Fruit fly (Drosophila melanogaster) whole organism, embryonic: ENCODE measurements around the gene Tbc1d22.

Source experiments
- B-H2 ChIP-seq: fragments of 200-800 bp; sonication (Bioruptor generic); optimal IDR thresholded peaks from 2 replicates; lab custom pipeline; 2018; ENCODE audit warnings: missing biosample characterization, mild to moderate bottlenecking, missing genetic modification characterization
- BEAF-32 ChIP-seq: fragments of 200-800 bp; sonication (Bioruptor generic); optimal IDR thresholded peaks from 3 replicates; lab custom pipeline; 2017; ENCODE audit warnings: missing biosample characterization, missing genetic modification characterization, mild to moderate bottlenecking, moderate library complexity, missing genetic modification reagents
- CG10209 ChIP-seq: fragments of 200-800 bp; sonication (Bioruptor generic); optimal IDR thresholded peaks from 3 replicates; lab custom pipeline; 2017; ENCODE audit warnings: missing biosample characterization, mild to moderate bottlenecking, missing genetic modification characterization, missing genetic modification reagents
- CG10321 ChIP-seq: fragments of 200-800 bp; sonication (Bioruptor generic); IDR thresholded peaks from 2 replicates; pipeline ENCODE4 v1.3.6; 2022; ENCODE audit warnings: missing biosample characterization, missing genetic modification characterization
- CG10979 ChIP-seq: fragments of 200-800 bp; sonication (Bioruptor generic); optimal IDR thresholded peaks from 2 replicates; lab custom pipeline; 2018; ENCODE audit warnings: missing biosample characterization, mild to moderate bottlenecking, missing genetic modification characterization, moderate library complexity
- CG12659 ChIP-seq: fragments of 200-800 bp; sonication (Bioruptor generic); optimal IDR thresholded peaks from 3 replicates; lab custom pipeline; 2017; ENCODE audit warnings: mild to moderate bottlenecking, missing biosample characterization, missing genetic modification reagents, missing genetic modification characterization
- CG13894 ChIP-seq: fragments of 200-800 bp; sonication (Bioruptor generic); optimal IDR thresholded peaks from 3 replicates; lab custom pipeline; 2018; ENCODE audit warnings: missing biosample characterization, mild to moderate bottlenecking, missing genetic modification characterization, moderate library complexity
- CG15601 ChIP-seq: fragments of 200-800 bp; sonication (Bioruptor generic); optimal IDR thresholded peaks from 3 replicates; lab custom pipeline; 2019; ENCODE audit warnings: missing biosample characterization, mild to moderate bottlenecking, missing genetic modification characterization, moderate library complexity
- CG17612 ChIP-seq: fragments of 200-800 bp; sonication (Bioruptor generic); IDR thresholded peaks from 2 replicates; pipeline ENCODE4 v1.3.6; 2022; ENCODE audit warnings: missing biosample characterization, missing genetic modification characterization
- CG17802 ChIP-seq: fragments of 200-800 bp; sonication (Bioruptor generic); optimal IDR thresholded peaks from 2 replicates; lab custom pipeline; 2018; ENCODE audit warnings: missing biosample characterization, mild to moderate bottlenecking, missing genetic modification characterization, moderate library complexity
- CG30020 ChIP-seq: fragments of 200-800 bp; optimal IDR thresholded peaks from 2 replicates; lab custom pipeline; 2019; ENCODE audit warnings: missing biosample characterization, mild to moderate bottlenecking, missing genetic modification characterization, moderate library complexity
- CG32767 ChIP-seq: fragments of 200-800 bp; sonication (Bioruptor generic); IDR thresholded peaks from 2 replicates; pipeline ENCODE4 v1.3.6; 2022; ENCODE audit warnings: missing biosample characterization, missing genetic modification characterization
- CG34376 ChIP-seq: fragments of 200-800 bp; sonication (Bioruptor generic); optimal IDR thresholded peaks from 2 replicates; lab custom pipeline; 2018; ENCODE audit warnings: missing biosample characterization, mild to moderate bottlenecking, missing genetic modification characterization
- CG5180 ChIP-seq: fragments of 200-800 bp; sonication (Bioruptor generic); optimal IDR thresholded peaks from 3 replicates; lab custom pipeline; 2017; ENCODE audit warnings: missing biosample characterization, missing genetic modification characterization, mild to moderate bottlenecking, moderate library complexity, missing genetic modification reagents
- CG6175 ChIP-seq: fragments of 200-800 bp; sonication (Bioruptor generic); IDR thresholded peaks from 3 replicates; pipeline ENCODE4 v1.3.6; 2022; ENCODE audit warnings: missing biosample characterization, missing genetic modification characterization
- CG7372 ChIP-seq: fragments of 200-800 bp; sonication (Bioruptor generic); IDR thresholded peaks from 2 replicates; pipeline ENCODE4 v1.3.6; 2022; ENCODE audit warnings: missing biosample characterization, missing genetic modification characterization
- CG7786 ChIP-seq: fragments of 200-800 bp; sonication (Bioruptor generic); optimal IDR thresholded peaks from 2 replicates; lab custom pipeline; 2016; ENCODE audit warnings: missing biosample characterization, missing genetic modification characterization
- Dp ChIP-seq: fragments of 200-800 bp; sonication (Bioruptor generic); optimal IDR thresholded peaks from 2 replicates; lab custom pipeline; 2018; ENCODE audit warnings: missing biosample characterization, mild to moderate bottlenecking, missing genetic modification characterization, moderate library complexity
- Fer1 ChIP-seq: fragments of 200-800 bp; sonication (Bioruptor generic); optimal IDR thresholded peaks from 2 replicates; lab custom pipeline; 2017; ENCODE audit warnings: missing biosample characterization, mild to moderate bottlenecking, missing genetic modification characterization
- GATAe ChIP-seq: fragments of 200-800 bp; sonication (Bioruptor generic); conservative IDR thresholded peaks from 2 replicates; pipeline ENCODE4 v1.3.6; 2022; ENCODE audit warnings: missing biosample characterization, missing genetic modification characterization
- HHEX ChIP-seq: fragments of 200-800 bp; sonication (Bioruptor generic); optimal IDR thresholded peaks from 3 replicates; lab custom pipeline; 2017; ENCODE audit warnings: missing biosample characterization, mild to moderate bottlenecking, missing genetic modification characterization, missing genetic modification reagents
- HmgZ ChIP-seq: fragments of 200-800 bp; sonication (Bioruptor generic); optimal IDR thresholded peaks from 2 replicates; lab custom pipeline; 2018; ENCODE audit warnings: missing biosample characterization, mild to moderate bottlenecking, missing genetic modification characterization
- Jarid2 ChIP-seq: fragments of 200-800 bp; sonication (Bioruptor generic); optimal IDR thresholded peaks from 3 replicates; lab custom pipeline; 2017; ENCODE audit warnings: mild to moderate bottlenecking, missing biosample characterization, missing genetic modification reagents, missing genetic modification characterization
- Nf-YC ChIP-seq: fragments of 200-800 bp; optimal IDR thresholded peaks from 3 replicates; lab custom pipeline; 2019; ENCODE audit warnings: missing biosample characterization, mild to moderate bottlenecking, missing genetic modification characterization, moderate library complexity
- caup ChIP-seq: fragments of 200-800 bp; sonication (Bioruptor generic); optimal IDR thresholded peaks from 3 replicates; lab custom pipeline; 2017; ENCODE audit warnings: missing biosample characterization, mild to moderate bottlenecking, missing genetic modification characterization, moderate library complexity; ENCODE audit not compliant: severe bottlenecking
- chinmo ChIP-seq: fragments of 200-800 bp; sonication (Bioruptor generic); IDR thresholded peaks from 4 replicates; pipeline ENCODE4 v1.3.6; 2022; ENCODE audit warnings: missing biosample characterization, missing genetic modification characterization; ENCODE audit not compliant: partially characterized antibody
- chm ChIP-seq: fragments of 200-800 bp; sonication (Bioruptor generic); IDR thresholded peaks from 2 replicates; pipeline ENCODE4 v1.3.6; 2022; ENCODE audit warnings: missing biosample characterization, missing genetic modification characterization
- chn ChIP-seq: fragments of 200-800 bp; sonication (Bioruptor generic); optimal IDR thresholded peaks from 2 replicates; lab custom pipeline; 2016; ENCODE audit warnings: missing biosample characterization, missing genetic modification characterization
- crol ChIP-seq: fragments of 200-800 bp; sonication (Bioruptor generic); IDR thresholded peaks from 2 replicates; pipeline ENCODE4 v1.3.6; 2022; ENCODE audit warnings: missing biosample characterization, missing genetic modification characterization
- dati ChIP-seq: fragments of 200-800 bp; sonication (Bioruptor generic); IDR thresholded peaks from 2 replicates; pipeline ENCODE4 v1.3.6; 2022; ENCODE audit warnings: missing biosample characterization, missing genetic modification characterization
- dimm ChIP-seq: fragments of 200-800 bp; sonication (Bioruptor generic); IDR thresholded peaks from 2 replicates; pipeline ENCODE4 v1.3.6; 2022; ENCODE audit warnings: missing biosample characterization, missing genetic modification characterization
- exex ChIP-seq: fragments of 200-800 bp; sonication (Bioruptor generic); optimal IDR thresholded peaks from 4 replicates; lab custom pipeline; 2018; ENCODE audit warnings: missing biosample characterization, mild to moderate bottlenecking, missing genetic modification characterization, moderate library complexity
- fd102C ChIP-seq: fragments of 200-800 bp; sonication (Bioruptor generic); optimal IDR thresholded peaks from 2 replicates; lab custom pipeline; 2018; ENCODE audit warnings: missing biosample characterization, mild to moderate bottlenecking, missing genetic modification characterization, moderate library complexity
- grn ChIP-seq: fragments of 200-800 bp; sonication (Bioruptor generic); optimal IDR thresholded peaks from 3 replicates; lab custom pipeline; 2017; ENCODE audit warnings: missing biosample characterization, missing genetic modification characterization
- ham ChIP-seq: fragments of 200-800 bp; sonication (Bioruptor generic); IDR thresholded peaks from 2 replicates; pipeline ENCODE4 v1.3.6; 2022; ENCODE audit warnings: missing biosample characterization, missing genetic modification characterization
- jigr1 ChIP-seq: fragments of 200-800 bp; sonication (Bioruptor generic); IDR thresholded peaks from 3 replicates; pipeline ENCODE4 v1.3.6; 2022; ENCODE audit warnings: missing biosample characterization, missing genetic modification characterization
- lab ChIP-seq: fragments of 200-800 bp; sonication (Bioruptor generic); optimal IDR thresholded peaks from 3 replicates; lab custom pipeline; 2017; ENCODE audit warnings: missing biosample characterization, missing genetic modification characterization, mild to moderate bottlenecking, moderate library complexity, missing genetic modification reagents
- mam ChIP-seq: fragments of 200-800 bp; sonication (Bioruptor generic); optimal IDR thresholded peaks from 3 replicates; lab custom pipeline; 2016; ENCODE audit warnings: missing biosample characterization, missing genetic modification characterization
- odd ChIP-seq: fragments of 200-800 bp; sonication (Bioruptor generic); optimal IDR thresholded peaks from 2 replicates; lab custom pipeline; 2017; ENCODE audit warnings: missing biosample characterization, mild to moderate bottlenecking, missing genetic modification characterization
- onecut ChIP-seq: fragments of 200-800 bp; sonication (Bioruptor generic); IDR thresholded peaks from 2 replicates; pipeline ENCODE4 v1.3.6; 2022; ENCODE audit warnings: missing biosample characterization, missing genetic modification characterization
- pan ChIP-seq, 4 experiments: fragments of >200 bp in 3 of 4; fragments of 200-800 bp in 1 of 4; sonication (Bioruptor generic) in 1 of 4; optimal IDR thresholded peaks in 3 of 4; IDR thresholded peaks in 1 of 4; 2 replicates each; pipeline versions ENCODE4 v1.3.6 to Lab custom; 2017 to 2022; ENCODE audit warnings: missing biosample characterization in 2 of 4, missing genetic modification characterization in 2 of 4, mixed read lengths in 1 of 4
- pum ChIP-seq: fragments of 200-800 bp; sonication (Bioruptor generic); optimal IDR thresholded peaks from 2 replicates; lab custom pipeline; 2016; ENCODE audit warnings: missing biosample characterization, missing genetic modification characterization
- rib ChIP-seq: fragments of 200-800 bp; sonication (Bioruptor generic); IDR thresholded peaks from 2 replicates; pipeline ENCODE4 v1.3.6; 2022; ENCODE audit warnings: missing biosample characterization, missing genetic modification characterization
- sens-2 ChIP-seq: fragments of 200-800 bp; sonication (Bioruptor generic); IDR thresholded peaks from 2 replicates; pipeline ENCODE4 v1.3.6; 2022; ENCODE audit warnings: missing biosample characterization, missing genetic modification characterization
- sob ChIP-seq: fragments of 200-800 bp; sonication (Bioruptor generic); IDR thresholded peaks from 2 replicates; pipeline ENCODE4 v1.3.6; 2022; ENCODE audit warnings: missing biosample characterization, missing genetic modification characterization
- tgo ChIP-seq: fragments of 200-800 bp; sonication (Bioruptor generic); IDR thresholded peaks from 3 replicates; pipeline ENCODE4 v1.3.6; 2022; ENCODE audit warnings: missing biosample characterization, missing genetic modification characterization
- toy ChIP-seq: fragments of 200-800 bp; sonication (Bioruptor generic); IDR thresholded peaks from 2 replicates; pipeline ENCODE4 v1.3.6; 2022; ENCODE audit warnings: missing biosample characterization, missing genetic modification characterization
- twi ChIP-seq: fragments of 200-800 bp; optimal IDR thresholded peaks from 2 replicates; lab custom pipeline; 2019; ENCODE audit warnings: missing biosample characterization, mild to moderate bottlenecking, missing genetic modification characterization, moderate library complexity

Gene Tbc1d22

DNA sequence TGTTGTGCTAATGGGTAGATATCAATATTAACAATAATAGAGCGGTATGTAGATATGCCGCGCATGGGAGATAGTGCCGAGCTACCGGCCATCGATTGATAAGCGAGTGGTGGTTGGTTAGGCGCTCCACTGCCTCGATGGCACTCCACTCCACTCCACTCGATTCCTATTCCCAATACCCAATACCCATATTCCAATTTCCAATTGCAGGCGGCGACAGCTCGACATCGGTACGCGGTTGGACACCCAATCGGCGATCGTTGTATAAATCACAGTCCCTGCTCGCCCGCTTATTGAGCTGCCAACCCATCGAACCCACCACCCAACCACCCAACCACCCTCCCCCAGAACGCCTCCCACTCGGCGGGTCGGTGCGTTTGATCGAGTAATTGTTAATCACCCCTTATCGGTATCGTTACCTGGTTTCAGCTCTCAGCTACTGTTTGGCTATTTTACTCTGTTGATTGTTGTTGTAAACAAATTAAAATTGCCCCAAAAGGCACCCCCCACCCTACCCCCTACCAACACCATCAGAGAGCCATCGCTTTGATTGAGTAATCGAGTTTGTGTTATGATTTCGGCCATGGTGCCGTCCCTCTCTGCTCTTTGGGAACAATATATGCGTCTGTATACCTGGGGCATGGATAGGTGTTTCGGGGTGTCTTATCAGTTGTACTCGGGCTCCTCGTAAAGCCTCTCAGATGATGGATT lies 21.0 kb upstream of the Tbc1d22 start, which contains the start of gene HHEX (continued):
- TF ChIP-seq odd (GFP tag; lab: Kevin White, UChicago) (peak; percentile 46), sob (GFP tag; lab: Robert Waterston, UW) (0 out of 2 replicates have a peak, but pooled peaks have one; percentile 19), GATAe (GFP tag; lab: Robert Waterston, UW) (peak; percentile 91), CG34376 (GFP tag; lab: Kevin White, UChicago) (peak; percentile 83), CG17802 (tag; lab: Kevin White, UChicago) (no peak), HHEX (peak; percentile 41), chm (GFP tag; lab: Robert Waterston, UW) (0 out of 2 replicates have a peak, but pooled peaks have one; percentile 11), CG13894 (tag; lab: Kevin White, UChicago) (no peak), grn (GFP tag; lab: Kevin White, UChicago) (peak; percentile 74), CG30020 (tag; lab: Kevin White, UChicago) (no peak), Fer1 (GFP tag; lab: Kevin White, UChicago) (peak; percentile 7), CG10321 (GFP tag; lab: Robert Waterston, UW) (peak; percentile 62), sens-2 (GFP tag; lab: Robert Waterston, UW) (peak; percentile 76), onecut (GFP tag; lab: Robert Waterston, UW) (no peak), CG15601 (peak; percentile 4), pan (optimal IDR thresholded peaks at IDR 0.05; lab: Kevin White, UChicago) (no peak), pan (GFP tag; optimal IDR thresholded peaks at IDR 0.05 in 1 of 2, IDR thresholded peaks at IDR 0.05 in 1 of 2) (peak in 1 of 2 experiments; percentile 82), BEAF-32 (GFP tag; lab: Kevin White, UChicago) (no peak), Jarid2 (GFP tag; lab: Kevin White, UChicago) (peak; percentile 7), CG12659 (GFP tag; lab: Kevin White, UChicago) (no peak), rib (GFP tag; lab: Robert Waterston, UW) (0 out of 2 replicates have a peak, but pooled peaks have one; percentile 10), Dp (GFP tag; lab: Kevin White, UChicago) (no peak), CG6175 (GFP tag; lab: Robert Waterston, UW) (no peak), chn (GFP tag; lab: Kevin White, UChicago) (no peak), twi (tag; lab: Kevin White, UChicago) (no peak), HmgZ (tag; lab: Kevin White, UChicago) (peak; percentile 49), toy (GFP tag; lab: Robert Waterston, UW) (no peak), CG5180 (GFP tag; lab: Kevin White, UChicago) (peak; percentile 66), chinmo (GFP tag; lab: Robert Waterston, UW) (0 out of 4 replicates have a peak, but pooled peaks have one; percentile 43), ham (GFP tag; lab: Robert Waterston, UW) (no peak), CG7372 (no peak), pum (GFP tag; lab: Kevin White, UChicago) (no peak), crol (GFP tag; lab: Robert Waterston, UW) (peak; percentile 90), CG7786 (no peak), CG10979 (tag; lab: Kevin White, UChicago) (no peak), CG32767 (GFP tag; lab: Robert Waterston, UW) (0 out of 2 replicates have a peak, but pooled peaks have one; percentile 14), Nf-YC (tag; lab: Kevin White, UChicago) (peak; percentile 90), fd102C (no peak), dimm (no peak), CG17612 (GFP tag; lab: Robert Waterston, UW) (no peak), dati (no peak), B-H2 (GFP tag; lab: Kevin White, UChicago) (no peak), exex (tag; lab: Kevin White, UChicago) (peak; percentile 99), mam (no peak), caup (peak; percentile 16), tgo (GFP tag; lab: Robert Waterston, UW) (no peak), CG10209 (no peak), lab (peak; percentile 95), jigr1 (GFP tag; lab: Robert Waterston, UW) (no peak)
